Fruit fly (Drosophila melanogaster) whole organism, pupa: ENCODE data around the gene CG13403.

Source experiments
- CG10348 ChIP-seq: fragments of 200-800 bp; sonication (Bioruptor generic); IDR thresholded peaks from 2 replicates; pipeline ENCODE4 v1.3.6; 2022; ENCODE audit warnings: missing biosample characterization, missing genetic modification characterization
- CG12605 ChIP-seq: fragments of 200-800 bp; sonication (Bioruptor generic); IDR thresholded peaks from 2 replicates; pipeline ENCODE4 v1.3.6; 2022; ENCODE audit warnings: missing biosample characterization, missing genetic modification characterization
- CG13204 ChIP-seq: fragments of 200-800 bp; sonication (Bioruptor generic); optimal IDR thresholded peaks from 2 replicates; lab custom pipeline; 2018; ENCODE audit warnings: missing biosample characterization, mild to moderate bottlenecking, missing genetic modification characterization, moderate library complexity
- CG14655 ChIP-seq: fragments of 200-800 bp; sonication (Bioruptor generic); optimal IDR thresholded peaks from 3 replicates; lab custom pipeline; 2017; ENCODE audit warnings: mild to moderate bottlenecking, missing biosample characterization, missing genetic modification reagents, missing genetic modification characterization
- CG15710 ChIP-seq: fragments of 200-800 bp; sonication (Bioruptor generic); optimal IDR thresholded peaks from 2 replicates; lab custom pipeline; 2018; ENCODE audit warnings: missing biosample characterization, mild to moderate bottlenecking, missing genetic modification characterization, moderate library complexity
- CG17806 ChIP-seq: fragments of 200-800 bp; sonication (Bioruptor generic); optimal IDR thresholded peaks from 2 replicates; lab custom pipeline; 2018; ENCODE audit warnings: missing biosample characterization, mild to moderate bottlenecking, missing genetic modification characterization, moderate library complexity
- CG32121 ChIP-seq: fragments of 200-800 bp; sonication (Bioruptor generic); IDR thresholded peaks from 2 replicates; pipeline ENCODE4 v1.3.6; 2022; ENCODE audit warnings: missing biosample characterization, missing genetic modification characterization
- CG34367 ChIP-seq: fragments of 200-800 bp; sonication (Bioruptor generic); optimal IDR thresholded peaks from 2 replicates; lab custom pipeline; 2018; ENCODE audit warnings: missing biosample characterization, mild to moderate bottlenecking, missing genetic modification characterization
- CG4496 ChIP-seq: fragments of 200-800 bp; sonication (Bioruptor generic); IDR thresholded peaks from 3 replicates; pipeline ENCODE4 v1.3.6; 2022; ENCODE audit warnings: missing biosample characterization, missing genetic modification characterization
- CG8159 ChIP-seq: fragments of 200-800 bp; sonication (Bioruptor generic); optimal IDR thresholded peaks from 3 replicates; lab custom pipeline; 2018; ENCODE audit warnings: missing biosample characterization, mild to moderate bottlenecking, missing genetic modification characterization, moderate library complexity
- CG8301 ChIP-seq: fragments of 200-800 bp; sonication (Bioruptor generic); optimal IDR thresholded peaks from 2 replicates; lab custom pipeline; 2018; ENCODE audit warnings: missing biosample characterization, mild to moderate bottlenecking, missing genetic modification characterization
- CG9948 ChIP-seq: fragments of 200-800 bp; sonication (Bioruptor generic); optimal IDR thresholded peaks from 2 replicates; lab custom pipeline; 2018; ENCODE audit warnings: missing biosample characterization, mild to moderate bottlenecking, missing genetic modification characterization, moderate library complexity
- D1 ChIP-seq: fragments of 200-800 bp; sonication (Bioruptor generic); optimal IDR thresholded peaks from 2 replicates; lab custom pipeline; 2018; ENCODE audit warnings: missing biosample characterization, mild to moderate bottlenecking, missing genetic modification characterization, moderate library complexity
- EcR ChIP-seq: fragments of 200-800 bp; sonication (Bioruptor generic); optimal IDR thresholded peaks from 3 replicates; lab custom pipeline; 2019; ENCODE audit warnings: missing biosample characterization, missing genetic modification characterization, mild to moderate bottlenecking, moderate library complexity, missing genetic modification reagents
- Ets98B ChIP-seq: fragments of 200-800 bp; sonication (Bioruptor generic); IDR thresholded peaks from 2 replicates; pipeline ENCODE4 v1.3.6; 2022; ENCODE audit warnings: missing biosample characterization, missing genetic modification characterization
- Pif1A ChIP-seq: fragments of 200-800 bp; sonication (Bioruptor generic); optimal IDR thresholded peaks from 3 replicates; lab custom pipeline; 2016; ENCODE audit warnings: missing biosample characterization, missing genetic modification characterization
- Pif1B ChIP-seq: fragments of 200-800 bp; sonication (Bioruptor generic); optimal IDR thresholded peaks from 3 replicates; lab custom pipeline; 2016; ENCODE audit warnings: missing biosample characterization, missing genetic modification characterization
- Snoo ChIP-seq: fragments of 200-800 bp; sonication (Bioruptor generic); optimal IDR thresholded peaks from 3 replicates; lab custom pipeline; 2017; ENCODE audit warnings: missing biosample characterization, mild to moderate bottlenecking, missing genetic modification characterization, inconsistent platforms
- fd96Ca ChIP-seq: fragments of 200-800 bp; sonication (Bioruptor generic); IDR thresholded peaks from 3 replicates; pipeline ENCODE4 v1.3.6; 2022; ENCODE audit warnings: missing biosample characterization, missing genetic modification characterization
- gl ChIP-seq: fragments of 200-800 bp; sonication (Bioruptor generic); optimal IDR thresholded peaks from 2 replicates; lab custom pipeline; 2018; ENCODE audit warnings: missing biosample characterization, mild to moderate bottlenecking, missing genetic modification characterization
- rn ChIP-seq: fragments of 200-800 bp; sonication (Bioruptor generic); IDR thresholded peaks from 2 replicates; pipeline ENCODE4 v1.3.6; 2022; ENCODE audit warnings: missing biosample characterization, missing genetic modification characterization

Gene CG13403

dm6 chrX:14191918-14192317 lies at the start of gene CG13403:
Gene CG13403, minus strand, starts transcription at chrX:14192018.
- TF ChIP-seq gl = no peak
- no peak for TF ChIP-seq Pif1A (GFP tag; lab: Kevin White, UChicago)
- no peak for TF ChIP-seq CG12605 (GFP tag; lab: Robert Waterston, UW)
- no peak for TF ChIP-seq CG4496 (GFP tag; lab: Robert Waterston, UW)
- no peak for TF ChIP-seq rn
- no peak for TF ChIP-seq CG17806 (tag; lab: Kevin White, UChicago)
- TF ChIP-seq Snoo (tag; lab: Kevin White, UChicago) = no peak
- no peak for TF ChIP-seq EcR (GFP tag; lab: Kevin White, UChicago)
- no peak for TF ChIP-seq CG34367
- no peak for TF ChIP-seq fd96Ca
- TF ChIP-seq CG15710 (tag; lab: Kevin White, UChicago) = no peak

- TF ChIP-seq CG12605 (GFP tag; lab: Robert Waterston, UW) (0 out of 2 replicates have a peak, but pooled peaks have one; percentile 48), CG13204 (no peak), CG34367 (peak; percentile 84), CG10348 (GFP tag; lab: Robert Waterston, UW) (peak; percentile 41; the same call in 1 of the 2 replicates), CG32121 (GFP tag; lab: Robert Waterston, UW) (peak; percentile 87), D1 (tag; lab: Kevin White, UChicago) (no peak), Snoo (tag; lab: Kevin White, UChicago) (peak; percentile 66), CG15710 (tag; lab: Kevin White, UChicago) (peak; percentile 87), CG14655 (GFP tag; lab: Kevin White, UChicago) (no peak), Pif1A (GFP tag; lab: Kevin White, UChicago) (no peak), CG8301 (peak; percentile 81), gl (peak; percentile 64), rn (peak; percentile 49; the same call in 1 of the 2 replicates), Pif1B (peak; percentile 64), CG9948 (tag; lab: Kevin White, UChicago) (peak; percentile 81), CG4496 (GFP tag; lab: Robert Waterston, UW) (peak; percentile 91), Ets98B (GFP tag; lab: Robert Waterston, UW) (peak; percentile 89), fd96Ca (peak; percentile 91), CG8159 (tag; lab: Kevin White, UChicago) (peak; percentile 88), CG17806 (tag; lab: Kevin White, UChicago) (peak; percentile 83)
These were observed 46.1 kb upstream of the CG13403 start, which contains the start of the genes Fbxl4 and Dus2 for dm6 chrX:14237873-14238394. Gene Fbxl4, minus strand, starts transcription at chrX:14237923. Gene Dus2, plus strand, starts transcription at chrX:14237988.

- TF ChIP-seq CG17806 (tag; lab: Kevin White, UChicago) (no peak), Snoo (tag; lab: Kevin White, UChicago) (peak; percentile 22), CG12605 (GFP tag; lab: Robert Waterston, UW) (0 out of 2 replicates have a peak, but pooled peaks have one; percentile 20)
These were observed 42.6 kb upstream of the CG13403 start for dm6 chrX:14234468-14234867.

- TF ChIP-seq CG17806 (tag; lab: Kevin White, UChicago) (peak; percentile 9), Snoo (tag; lab: Kevin White, UChicago) (peak; percentile 8), CG34367 (no peak), CG15710 (tag; lab: Kevin White, UChicago) (peak; percentile 28)
These were observed 42.1 kb upstream of the CG13403 start, which contains the start of gene CG42271 for dm6 chrX:14233843-14234337. Gene CG42271, minus strand, starts transcription at chrX:14234066.

- TF ChIP-seq CG4496 (GFP tag; lab: Robert Waterston, UW) = no peak
These were observed 35.2 kb upstream of the CG13403 start for dm6 chrX:14227043-14227442.

- TF ChIP-seq EcR (GFP tag; lab: Kevin White, UChicago) = no peak
These were observed 34.3 kb upstream of the CG13403 start, which contains the start of gene mRpL38 for dm6 chrX:14226093-14226492. Gene mRpL38, plus strand, starts transcription at chrX:14226289.

- TF ChIP-seq rn (no peak), CG14655 (GFP tag; lab: Kevin White, UChicago) (no peak), CG34367 (no peak), Pif1B (no peak), CG4496 (GFP tag; lab: Robert Waterston, UW) (no peak), Ets98B (GFP tag; lab: Robert Waterston, UW) (no peak), CG17806 (tag; lab: Kevin White, UChicago) (no peak), CG12605 (GFP tag; lab: Robert Waterston, UW) (no peak), gl (no peak), CG15710 (tag; lab: Kevin White, UChicago) (no peak), CG32121 (GFP tag; lab: Robert Waterston, UW) (no peak), D1 (tag; lab: Kevin White, UChicago) (no peak), EcR (GFP tag; lab: Kevin White, UChicago) (no peak), CG8301 (no peak), CG13204 (no peak), fd96Ca (no peak), CG8159 (tag; lab: Kevin White, UChicago) (no peak)
These were observed 33.8 kb upstream of the CG13403 start, which contains the start of gene CG11674 for dm6 chrX:14225665-14226064. Gene CG11674, minus strand, starts transcription at chrX:14225879.
